Worm (Caenorhabditis elegans) whole organism, midembryonic: ENCODE data around the gene str-141.

ENCODE experiments used
- T22C8.4 ChIP-seq: fragments of 200-800 bp; sonication (Bioruptor generic); IDR thresholded peaks from 2 replicates; pipeline ENCODE4 v1.3.6; 2022; ENCODE audit warnings: missing genetic modification characterization, missing compliant biosample characterization
- cog-1 ChIP-seq: sonication (generic microtip); optimal IDR thresholded peaks from 2 replicates; lab custom pipeline; 2016; ENCODE audit warnings: missing genetic modification characterization, missing compliant biosample characterization
- flt-1 ChIP-seq: fragments of 200-800 bp; sonication (Bioruptor generic); IDR thresholded peaks from 2 replicates; pipeline ENCODE4 v1.3.6; 2022; ENCODE audit warnings: missing genetic modification characterization, missing compliant biosample characterization
- klf-2 ChIP-seq: fragments of 200-800 bp; sonication (Bioruptor generic); conservative IDR thresholded peaks from 2 replicates; pipeline ENCODE4 v1.3.6; 2022; ENCODE audit warnings: missing genetic modification reagents, missing genetic modification characterization, missing compliant biosample characterization
- med-1 ChIP-seq: sonication (generic microtip); optimal IDR thresholded peaks from 2 replicates; lab custom pipeline; 2017; ENCODE audit warnings: missing genetic modification characterization, mild to moderate bottlenecking, missing compliant biosample characterization, antibody characterized with exemption, missing genetic modification reagents; ENCODE audit not compliant: insufficient read depth
- ref-1 ChIP-seq: fragments of 200-800 bp; sonication (Bioruptor generic); conservative IDR thresholded peaks from 2 replicates; pipeline ENCODE4 v1.3.6; 2022; ENCODE audit warnings: missing genetic modification reagents, missing genetic modification characterization, missing compliant biosample characterization
- tab-1 ChIP-seq: fragments of 200-800 bp; sonication (Bioruptor generic); IDR thresholded peaks from 2 replicates; pipeline ENCODE4 v1.3.6; 2022; ENCODE audit warnings: missing genetic modification characterization, missing compliant biosample characterization
- ztf-23 ChIP-seq: fragments of 200-800 bp; sonication (Bioruptor generic); IDR thresholded peaks from 2 replicates; pipeline ENCODE4 v1.3.6; 2022; ENCODE audit warnings: missing genetic modification reagents, missing genetic modification characterization, missing compliant biosample characterization
- ztf-29 ChIP-seq: fragments of 200-800 bp; sonication (Bioruptor generic); IDR thresholded peaks from 2 replicates; pipeline ENCODE4 v1.3.6; 2022; ENCODE audit warnings: missing genetic modification reagents, missing genetic modification characterization, missing compliant biosample characterization

str-141 gene

ce11 chrV:11341913-11342312 is 18.3 kb upstream of the str-141 start, which contains the start of gene T02E9.5:
T02E9.5 (plus strand) TSS chrV:11342233.
- TF ChIP-seq T22C8.4 (GFP tag; lab: Robert Waterston, UW) = no peak
- no peak for TF ChIP-seq ztf-29 (GFP tag; lab: Robert Waterston, UW)
- TF ChIP-seq tab-1 (GFP tag; lab: Robert Waterston, UW) = no peak
- no peak for TF ChIP-seq flt-1 (GFP tag; lab: Robert Waterston, UW)
- no peak for TF ChIP-seq klf-2 (GFP tag; lab: Robert Waterston, UW)
- no peak for TF ChIP-seq med-1 (GFP tag; lab: Kevin White, UChicago)
- TF ChIP-seq ztf-23 (GFP tag; lab: Robert Waterston, UW) = no peak
- no peak for TF ChIP-seq ref-1 (GFP tag; lab: Robert Waterston, UW)
- TF ChIP-seq cog-1 (tag; lab: Kevin White, UChicago) = no peak

ce11 chrV:11341130-11341675 is 17.6 kb upstream of the str-141 start:
- TF ChIP-seq klf-2 (GFP tag; lab: Robert Waterston, UW) = peak; percentile 62; the same call in 1 of the 2 replicates
- TF ChIP-seq ref-1 (GFP tag; lab: Robert Waterston, UW) = no peak

- no peak for TF ChIP-seq ztf-29 (GFP tag; lab: Robert Waterston, UW)
- TF ChIP-seq T22C8.4 (GFP tag; lab: Robert Waterston, UW) = no peak
- TF ChIP-seq cog-1 (tag; lab: Kevin White, UChicago) = no peak
- TF ChIP-seq flt-1 (GFP tag; lab: Robert Waterston, UW) = no peak
- no peak for TF ChIP-seq tab-1 (GFP tag; lab: Robert Waterston, UW)
- no peak for TF ChIP-seq med-1 (GFP tag; lab: Kevin White, UChicago)
Observed at ce11 chrV:11336877-11337276, 13.3 kb upstream of the str-141 start.

- no peak for TF ChIP-seq ztf-23 (GFP tag; lab: Robert Waterston, UW)
- TF ChIP-seq ref-1 (GFP tag; lab: Robert Waterston, UW) = no peak
- TF ChIP-seq med-1 (GFP tag; lab: Kevin White, UChicago) = no peak
- no peak for TF ChIP-seq ztf-29 (GFP tag; lab: Robert Waterston, UW)
- no peak for TF ChIP-seq cog-1 (tag; lab: Kevin White, UChicago)
- no peak for TF ChIP-seq T22C8.4 (GFP tag; lab: Robert Waterston, UW)
- TF ChIP-seq klf-2 (GFP tag; lab: Robert Waterston, UW) = no peak
- TF ChIP-seq tab-1 (GFP tag; lab: Robert Waterston, UW) = no peak
- no peak for TF ChIP-seq flt-1 (GFP tag; lab: Robert Waterston, UW)
Observed at ce11 chrV:11335757-11336418, 12.3 kb upstream of the str-141 start.

- TF ChIP-seq ref-1 (GFP tag; lab: Robert Waterston, UW) = no peak
- no peak for TF ChIP-seq cog-1 (tag; lab: Kevin White, UChicago)
- no peak for TF ChIP-seq ztf-23 (GFP tag; lab: Robert Waterston, UW)
- TF ChIP-seq klf-2 (GFP tag; lab: Robert Waterston, UW) = no peak
- TF ChIP-seq ztf-29 (GFP tag; lab: Robert Waterston, UW) = no peak
- TF ChIP-seq med-1 (GFP tag; lab: Kevin White, UChicago) = no peak
- no peak for TF ChIP-seq flt-1 (GFP tag; lab: Robert Waterston, UW)
- TF ChIP-seq tab-1 (GFP tag; lab: Robert Waterston, UW) = no peak
- TF ChIP-seq T22C8.4 (GFP tag; lab: Robert Waterston, UW) = no peak
Observed at ce11 chrV:11334193-11334592, 10.6 kb upstream of the str-141 start, which contains the start of gene T02E9.6. T02E9.6 (minus strand) TSS chrV:11334293.

ce11 chrV:11331811-11332210 is 8.2 kb upstream of the str-141 start:
- 0 out of 2 replicates have a peak, but pooled peaks have one; percentile 41 for TF ChIP-seq ztf-29 (GFP tag; lab: Robert Waterston, UW)
- TF ChIP-seq T22C8.4 (GFP tag; lab: Robert Waterston, UW) = peak; percentile 26; the same call in 1 of the 2 replicates

- no peak for TF ChIP-seq ztf-29 (GFP tag; lab: Robert Waterston, UW)
- no peak for TF ChIP-seq T22C8.4 (GFP tag; lab: Robert Waterston, UW)
- no peak for TF ChIP-seq flt-1 (GFP tag; lab: Robert Waterston, UW)
- TF ChIP-seq klf-2 (GFP tag; lab: Robert Waterston, UW) = no peak
- no peak for TF ChIP-seq tab-1 (GFP tag; lab: Robert Waterston, UW)
- TF ChIP-seq ref-1 (GFP tag; lab: Robert Waterston, UW) = no peak
- no peak for TF ChIP-seq cog-1 (tag; lab: Kevin White, UChicago)
- no peak for TF ChIP-seq ztf-23 (GFP tag; lab: Robert Waterston, UW)
- TF ChIP-seq med-1 (GFP tag; lab: Kevin White, UChicago) = no peak
Observed at ce11 chrV:11329100-11329499, 5.5 kb upstream of the str-141 start, which contains the start of gene F47G9.6. F47G9.6 (plus strand) TSS chrV:11329400.

ce11 chrV:11326914-11327367 is 3.3 kb upstream of the str-141 start, which contains the start of gene tmed-10:
tmed-10 (minus strand) TSS chrV:11326964.
- no peak for TF ChIP-seq klf-2 (GFP tag; lab: Robert Waterston, UW)
- TF ChIP-seq flt-1 (GFP tag; lab: Robert Waterston, UW) = peak; percentile 55; the same call in 1 of the 2 replicates
- TF ChIP-seq T22C8.4 (GFP tag; lab: Robert Waterston, UW) = 0 out of 2 replicates have a peak, but pooled peaks have one; percentile 25
- no peak for TF ChIP-seq cog-1 (tag; lab: Kevin White, UChicago)
- peak; percentile 63; the same call in 1 of the 2 replicates for TF ChIP-seq ztf-23 (GFP tag; lab: Robert Waterston, UW)

ce11 chrV:11321719-11322118 is 1.9 kb downstream of the str-141 start, which contains the start of gene F47G9.4:
F47G9.4 (minus strand) TSS chrV:11321816.
- TF ChIP-seq T22C8.4 (GFP tag; lab: Robert Waterston, UW) (no peak), ztf-29 (GFP tag; lab: Robert Waterston, UW) (no peak), ztf-23 (GFP tag; lab: Robert Waterston, UW) (no peak), med-1 (GFP tag; lab: Kevin White, UChicago) (no peak), klf-2 (GFP tag; lab: Robert Waterston, UW) (no peak), tab-1 (GFP tag; lab: Robert Waterston, UW) (no peak), flt-1 (GFP tag; lab: Robert Waterston, UW) (no peak), ref-1 (GFP tag; lab: Robert Waterston, UW) (no peak), cog-1 (tag; lab: Kevin White, UChicago) (no peak)
